Worm (Caenorhabditis elegans): ENCODE results near the gene clec-203.

Gene clec-203

ce11 chrV:1067468-1067867, 20.6 kb upstream of the clec-203 start, which contains the start of gene K10C9.7:
K10C9.7 (minus strand) TSS chrV:1067568.
- TF ChIP-seq pax-3 (tag; optimal IDR thresholded peaks at IDR 0.05) (no peak), grh-1 (GFP tag; IDR thresholded peaks at IDR 0.05) (no peak), tlp-1 (tag; optimal IDR thresholded peaks at IDR 0.05) (no peak), lir-3 (tag; optimal IDR thresholded peaks at IDR 0.05; ENCODE audit: poor library complexity) (no peak), aly-2 (tag; optimal IDR thresholded peaks at IDR 0.05) (no peak), unc-98 (GFP tag; IDR thresholded peaks at IDR 0.05) (no peak), ceh-90 (tag; optimal IDR thresholded peaks at IDR 0.05) (no peak), sup-37 (GFP tag; optimal IDR thresholded peaks at IDR 0.05) (no peak), C04F5.9 (tag; optimal IDR thresholded peaks at IDR 0.05) (no peak), efl-3 (GFP tag; optimal IDR thresholded peaks at IDR 0.05) (no peak), Y116A8C.19 (tag; optimal IDR thresholded peaks at IDR 0.05; ENCODE audit: borderline replicate concordance) (no peak), blmp-1 (tag; optimal IDR thresholded peaks at IDR 0.05) (no peak), ama-1 (optimal IDR thresholded peaks at IDR 0.05) (no peak), ets-5 (GFP tag; IDR thresholded peaks at IDR 0.05) (no peak), isw-1 (GFP tag; IDR thresholded peaks at IDR 0.05) (no peak), F16B12.6 (tag; optimal IDR thresholded peaks at IDR 0.05) (no peak), nhr-12 (tag; optimal IDR thresholded peaks at IDR 0.05) (no peak)

- TF ChIP-seq nhr-19 (GFP tag; conservative IDR thresholded peaks at IDR 0.05) (no peak), ceh-8 (GFP tag; optimal IDR thresholded peaks at IDR 0.05) (no peak), vab-15 (tag; optimal IDR thresholded peaks at IDR 0.05) (no peak), mdl-1 (tag; optimal IDR thresholded peaks at IDR 0.05) (no peak), mef-2 (tag; optimal IDR thresholded peaks at IDR 0.05) (no peak), hlh-17 (GFP tag; optimal IDR thresholded peaks at IDR 0.05; ENCODE audit: borderline replicate concordance) (no peak)
Observed at ce11 chrV:1074946-1075345, 13.1 kb upstream of the clec-203 start, which contains the start of gene K10C9.1. K10C9.1 (plus strand) TSS chrV:1075246.

- no peak for TF ChIP-seq mep-1 (tag; optimal IDR thresholded peaks at IDR 0.05)
- no peak for TF ChIP-seq tlp-1 (tag; optimal IDR thresholded peaks at IDR 0.05)
- TF ChIP-seq nhr-19 (GFP tag; conservative IDR thresholded peaks at IDR 0.05) = no peak
- no peak for TF ChIP-seq pax-3 (tag; optimal IDR thresholded peaks at IDR 0.05)
- no peak for TF ChIP-seq nhr-84 (tag; optimal IDR thresholded peaks at IDR 0.05)
- no peak for TF ChIP-seq ceh-88 (GFP tag; IDR thresholded peaks at IDR 0.05)
- no peak for TF ChIP-seq unc-62 (GFP tag; optimal IDR thresholded peaks at IDR 0.05)
Observed at ce11 chrV:1084016-1084415, 4.1 kb upstream of the clec-203 start, which contains the start of gene Y50D4B.6. Y50D4B.6 (plus strand) TSS chrV:1084316.

ce11 chrV:1092359-1092758, 4.3 kb downstream of the clec-203 start, which contains the start of gene Y50D4B.4:
Y50D4B.4 (plus strand) TSS chrV:1092659.
- TF ChIP-seq sptf-1 (tag; optimal IDR thresholded peaks at IDR 0.05) = no peak
- no peak for TF ChIP-seq lin-14 (GFP tag; optimal IDR thresholded peaks at IDR 0.05)
- TF ChIP-seq ceh-63 (GFP tag; optimal IDR thresholded peaks at IDR 0.05) = no peak
- TF ChIP-seq skn-1 (tag; optimal IDR thresholded peaks at IDR 0.05) = no peak
- no peak for TF ChIP-seq blmp-1 (tag; optimal IDR thresholded peaks at IDR 0.05)
- TF ChIP-seq unc-98 (GFP tag; IDR thresholded peaks at IDR 0.05) = no peak
- TF ChIP-seq F16B12.6 (tag; optimal IDR thresholded peaks at IDR 0.05) = no peak
- no peak for TF ChIP-seq nhr-76 (tag; optimal IDR thresholded peaks at IDR 0.05)
- TF ChIP-seq hlh-17 (GFP tag; optimal IDR thresholded peaks at IDR 0.05; ENCODE audit: borderline replicate concordance) = no peak
- no peak for TF ChIP-seq nhr-28 (tag; optimal IDR thresholded peaks at IDR 0.05)
- no peak for TF ChIP-seq nhr-84 (tag; optimal IDR thresholded peaks at IDR 0.05)
- TF ChIP-seq ceh-8 (GFP tag; optimal IDR thresholded peaks at IDR 0.05) = no peak
- no peak for TF ChIP-seq pqm-1 (tag; optimal IDR thresholded peaks at IDR 0.05)
- TF ChIP-seq fkh-10 (GFP tag; optimal IDR thresholded peaks at IDR 0.05) = no peak

ce11 chrV:1100280-1100679, 12.2 kb downstream of the clec-203 start, which contains the start of gene Y50D4B.2:
Y50D4B.2 (plus strand) TSS chrV:1100580.
- TF ChIP-seq nhr-77 (tag; optimal IDR thresholded peaks at IDR 0.05) (no peak), unc-86 (tag; optimal IDR thresholded peaks at IDR 0.05) (no peak), nhr-90 (tag; optimal IDR thresholded peaks at IDR 0.05; ENCODE audit: poor library complexity) (no peak), ceh-88 (GFP tag; IDR thresholded peaks at IDR 0.05) (no peak), nhr-76 (tag; optimal IDR thresholded peaks at IDR 0.05) (no peak), egl-27 (tag; optimal IDR thresholded peaks at IDR 0.05) (no peak), elt-3 (tag; optimal IDR thresholded peaks at IDR 0.05) (no peak), nhr-84 (tag; optimal IDR thresholded peaks at IDR 0.05) (no peak), nhr-20 (tag; optimal IDR thresholded peaks at IDR 0.05) (no peak), fkh-4 (tag; optimal IDR thresholded peaks at IDR 0.05; ENCODE audit: borderline replicate concordance) (no peak), hpl-2 (GFP tag; optimal IDR thresholded peaks at IDR 0.05) (no peak), unc-30 (tag; optimal IDR thresholded peaks at IDR 0.05) (no peak), jun-1 (tag; optimal IDR thresholded peaks at IDR 0.05) (no peak), zip-4 (GFP tag; optimal IDR thresholded peaks at IDR 0.05) (no peak)
